Fruit fly (Drosophila melanogaster) whole organism, embryonic: ENCODE measurements around the gene CG5056.

Source experiments
- Asciz ChIP-seq: fragments of 200-800 bp; sonication (Bioruptor generic); optimal IDR thresholded peaks from 2 replicates; lab custom pipeline; 2017; ENCODE audit warnings: missing biosample characterization, mild to moderate bottlenecking, missing genetic modification characterization, missing genetic modification reagents
- Atf-2 ChIP-seq: fragments of 200-800 bp; sonication (Bioruptor generic); optimal IDR thresholded peaks from 2 replicates; lab custom pipeline; 2016; ENCODE audit warnings: missing biosample characterization, missing genetic modification characterization
- Atf6 ChIP-seq: fragments of 200-800 bp; sonication (Bioruptor generic); IDR thresholded peaks from 2 replicates; pipeline ENCODE4 v1.3.6; 2022; ENCODE audit warnings: missing biosample characterization, missing genetic modification characterization
- B-H1 ChIP-seq: fragments of 200-800 bp; sonication (Bioruptor generic); IDR thresholded peaks from 3 replicates; pipeline ENCODE4 v1.3.6; 2022; ENCODE audit warnings: missing biosample characterization, missing genetic modification characterization
- CG10147 ChIP-seq: fragments of 200-800 bp; sonication (Bioruptor generic); optimal IDR thresholded peaks from 2 replicates; lab custom pipeline; 2019; ENCODE audit warnings: missing biosample characterization, mild to moderate bottlenecking, missing genetic modification characterization, moderate library complexity
- CG10654 ChIP-seq: fragments of 200-800 bp; sonication (Bioruptor generic); optimal IDR thresholded peaks from 2 replicates; lab custom pipeline; 2016; ENCODE audit warnings: missing biosample characterization, missing genetic modification characterization
- CG10979 ChIP-seq: fragments of 200-800 bp; sonication (Bioruptor generic); optimal IDR thresholded peaks from 2 replicates; lab custom pipeline; 2018; ENCODE audit warnings: missing biosample characterization, mild to moderate bottlenecking, missing genetic modification characterization, moderate library complexity
- CG11723 ChIP-seq: fragments of 200-800 bp; sonication (Bioruptor generic); optimal IDR thresholded peaks from 2 replicates; lab custom pipeline; 2017; ENCODE audit warnings: missing biosample characterization, mild to moderate bottlenecking, missing genetic modification characterization
- CG12071 ChIP-seq: fragments of 200-800 bp; sonication (Bioruptor generic); optimal IDR thresholded peaks from 3 replicates; lab custom pipeline; 2018; ENCODE audit warnings: missing biosample characterization, mild to moderate bottlenecking, missing genetic modification characterization
- CG12659 ChIP-seq: fragments of 200-800 bp; sonication (Bioruptor generic); optimal IDR thresholded peaks from 3 replicates; lab custom pipeline; 2017; ENCODE audit warnings: mild to moderate bottlenecking, missing biosample characterization, missing genetic modification reagents, missing genetic modification characterization
- CG13123 ChIP-seq: fragments of 200-800 bp; sonication (Bioruptor generic); optimal IDR thresholded peaks from 2 replicates; lab custom pipeline; 2016; ENCODE audit warnings: missing biosample characterization, missing genetic modification characterization
- CG13894 ChIP-seq: fragments of 200-800 bp; sonication (Bioruptor generic); optimal IDR thresholded peaks from 3 replicates; lab custom pipeline; 2018; ENCODE audit warnings: missing biosample characterization, mild to moderate bottlenecking, missing genetic modification characterization, moderate library complexity
- CG14667 ChIP-seq: fragments of 200-800 bp; sonication (Bioruptor generic); IDR thresholded peaks from 2 replicates; pipeline ENCODE4 v1.3.6; 2022; ENCODE audit warnings: missing biosample characterization, missing genetic modification characterization
- CG16813 ChIP-seq: fragments of 200-800 bp; sonication (Bioruptor generic); IDR thresholded peaks from 3 replicates; pipeline ENCODE4 v1.3.6; 2022; ENCODE audit warnings: missing biosample characterization, missing genetic modification characterization; ENCODE audit not compliant: partially characterized antibody
- CG16863 ChIP-seq: fragments of 200-800 bp; sonication (Bioruptor generic); optimal IDR thresholded peaks from 3 replicates; lab custom pipeline; 2016; ENCODE audit warnings: missing biosample characterization, missing genetic modification characterization
- CG2116 ChIP-seq: fragments of 200-800 bp; sonication (Bioruptor generic); optimal IDR thresholded peaks from 3 replicates; lab custom pipeline; 2018; ENCODE audit warnings: missing biosample characterization, mild to moderate bottlenecking, missing genetic modification characterization
- CG2202 ChIP-seq: fragments of 200-800 bp; sonication (Bioruptor generic); optimal IDR thresholded peaks from 2 replicates; lab custom pipeline; 2018; ENCODE audit warnings: missing biosample characterization, mild to moderate bottlenecking, missing genetic modification characterization
- CG2678 ChIP-seq: fragments of 200-800 bp; sonication (Bioruptor generic); optimal IDR thresholded peaks from 3 replicates; lab custom pipeline; 2019; ENCODE audit warnings: missing biosample characterization, mild to moderate bottlenecking, missing genetic modification characterization, moderate library complexity
- CG32767 ChIP-seq: fragments of 200-800 bp; sonication (Bioruptor generic); IDR thresholded peaks from 2 replicates; pipeline ENCODE4 v1.3.6; 2022; ENCODE audit warnings: missing biosample characterization, missing genetic modification characterization
- CG4424 ChIP-seq: fragments of 200-800 bp; sonication (Bioruptor generic); optimal IDR thresholded peaks from 3 replicates; lab custom pipeline; 2016; ENCODE audit warnings: missing biosample characterization, missing genetic modification characterization
- CG6854 ChIP-seq: fragments of 200-800 bp; sonication (Bioruptor generic); optimal IDR thresholded peaks from 3 replicates; lab custom pipeline; 2017; ENCODE audit warnings: missing biosample characterization, mild to moderate bottlenecking, missing genetic modification characterization
- CG7745 ChIP-seq: fragments of 200-800 bp; sonication (Bioruptor generic); optimal IDR thresholded peaks from 2 replicates; lab custom pipeline; 2018; ENCODE audit warnings: missing biosample characterization, mild to moderate bottlenecking, missing genetic modification characterization, moderate library complexity
- CG7963 ChIP-seq: fragments of 200-800 bp; sonication (Bioruptor generic); IDR thresholded peaks from 3 replicates; pipeline ENCODE4 v1.3.6; 2022; ENCODE audit warnings: missing biosample characterization, missing genetic modification characterization; ENCODE audit not compliant: partially characterized antibody
- CG9215 ChIP-seq: fragments of 200-800 bp; sonication (Bioruptor generic); IDR thresholded peaks from 2 replicates; pipeline ENCODE4 v1.3.6; 2022; ENCODE audit warnings: missing biosample characterization, missing genetic modification characterization
- CoRest ChIP-seq: fragments of 200-800 bp; sonication (Bioruptor generic); optimal IDR thresholded peaks from 3 replicates; lab custom pipeline; 2018; ENCODE audit warnings: missing biosample characterization, mild to moderate bottlenecking, missing genetic modification characterization, moderate library complexity
- E2f1 ChIP-seq: fragments of 200-800 bp; sonication (Bioruptor generic); IDR thresholded peaks from 2 replicates; pipeline ENCODE4 v1.3.6; 2022; ENCODE audit warnings: missing biosample characterization, missing genetic modification characterization
- ERR ChIP-seq: fragments of 200-800 bp; sonication (Bioruptor generic); optimal IDR thresholded peaks from 2 replicates; lab custom pipeline; 2016; ENCODE audit warnings: missing biosample characterization, missing genetic modification characterization
- Hr3 ChIP-seq: fragments of 200-800 bp; sonication (Bioruptor generic); optimal IDR thresholded peaks from 3 replicates; lab custom pipeline; 2016; ENCODE audit warnings: missing biosample characterization, missing genetic modification characterization
- Mrtf ChIP-seq: fragments of 200-800 bp; sonication (Bioruptor generic); IDR thresholded peaks from 3 replicates; pipeline ENCODE4 v1.3.6; 2022; ENCODE audit warnings: missing biosample characterization, missing genetic modification characterization
- Six4 ChIP-seq: fragments of 200-800 bp; sonication (Bioruptor generic); optimal IDR thresholded peaks from 2 replicates; lab custom pipeline; 2016; ENCODE audit warnings: missing biosample characterization, missing genetic modification characterization
- Ssrp ChIP-seq: fragments of 200-800 bp; sonication (Bioruptor generic); optimal IDR thresholded peaks from 2 replicates; lab custom pipeline; 2018; ENCODE audit warnings: missing biosample characterization, mild to moderate bottlenecking, missing genetic modification characterization, moderate library complexity
- Taf1 ChIP-seq: fragments of 200-800 bp; sonication (Bioruptor generic); IDR thresholded peaks from 2 replicates; pipeline ENCODE4 v1.3.6; 2022; ENCODE audit warnings: missing biosample characterization, missing genetic modification characterization
- Xrp1 ChIP-seq: fragments of 200-800 bp; sonication (Bioruptor generic); IDR thresholded peaks from 2 replicates; pipeline ENCODE4 v1.3.6; 2022; ENCODE audit warnings: missing biosample characterization, missing genetic modification characterization
- az2 ChIP-seq: fragments of 200-800 bp; sonication (Bioruptor generic); optimal IDR thresholded peaks from 3 replicates; lab custom pipeline; 2016; ENCODE audit warnings: missing biosample characterization, missing genetic modification characterization
- bab2 ChIP-seq: fragments of 200-800 bp; sonication (Bioruptor generic); optimal IDR thresholded peaks from 2 replicates; lab custom pipeline; 2016; ENCODE audit warnings: missing biosample characterization, missing genetic modification characterization
- dmrt99B ChIP-seq: fragments of 200-800 bp; sonication (Bioruptor generic); optimal IDR thresholded peaks from 2 replicates; lab custom pipeline; 2018; ENCODE audit warnings: missing biosample characterization, mild to moderate bottlenecking, missing genetic modification characterization, moderate library complexity
- gem ChIP-seq: fragments of 200-800 bp; sonication (Bioruptor generic); optimal IDR thresholded peaks from 2 replicates; lab custom pipeline; 2019; ENCODE audit warnings: missing biosample characterization, mild to moderate bottlenecking, missing genetic modification characterization, moderate library complexity
- insv ChIP-seq, 2 experiments: fragments of 200-800 bp; sonication (Bioruptor generic); optimal IDR thresholded peaks; 3 replicates each; lab custom pipeline; 2016 to 2018; ENCODE audit warnings: missing biosample characterization in 2 of 2, missing genetic modification characterization in 2 of 2
- knrl ChIP-seq: fragments of 200-800 bp; sonication (Bioruptor generic); IDR thresholded peaks from 3 replicates; pipeline ENCODE4 v1.3.6; 2022; ENCODE audit warnings: missing biosample characterization, missing genetic modification characterization; ENCODE audit not compliant: partially characterized antibody
- mirr ChIP-seq: fragments of 200-800 bp; sonication (Bioruptor generic); optimal IDR thresholded peaks from 3 replicates; lab custom pipeline; 2018; ENCODE audit warnings: missing biosample characterization, mild to moderate bottlenecking, missing genetic modification characterization
- nmo ChIP-seq: fragments of 200-800 bp; sonication (Bioruptor generic); optimal IDR thresholded peaks from 2 replicates; lab custom pipeline; 2018; ENCODE audit warnings: missing biosample characterization, mild to moderate bottlenecking, missing genetic modification characterization, moderate library complexity
- nom ChIP-seq: fragments of 200-800 bp; sonication (Bioruptor generic); optimal IDR thresholded peaks from 2 replicates; lab custom pipeline; 2017; ENCODE audit warnings: missing biosample characterization, missing genetic modification characterization, mild to moderate bottlenecking, moderate library complexity, missing genetic modification reagents
- org-1 ChIP-seq: fragments of 200-800 bp; sonication (Bioruptor generic); optimal IDR thresholded peaks from 2 replicates; lab custom pipeline; 2017; ENCODE audit warnings: missing biosample characterization, missing genetic modification characterization
- pho ChIP-seq: fragments of 200-800 bp; sonication (Bioruptor generic); optimal IDR thresholded peaks from 2 replicates; lab custom pipeline; 2016; ENCODE audit warnings: missing biosample characterization, missing genetic modification characterization
- repo ChIP-seq: fragments of 200-800 bp; sonication (Bioruptor generic); optimal IDR thresholded peaks from 2 replicates; lab custom pipeline; 2016; ENCODE audit warnings: missing biosample characterization, missing genetic modification characterization
- sna ChIP-seq: fragments of 200-800 bp; sonication (Bioruptor generic); IDR thresholded peaks from 2 replicates; pipeline ENCODE4 v1.3.6; 2022; ENCODE audit warnings: missing biosample characterization, missing genetic modification characterization; ENCODE audit not compliant: partially characterized antibody
- wor ChIP-seq: fragments of 200-800 bp; sonication (Bioruptor generic); IDR thresholded peaks from 2 replicates; pipeline ENCODE4 v1.3.6; 2022; ENCODE audit warnings: missing biosample characterization, missing genetic modification characterization
- yki ChIP-seq: fragments of >200 bp; optimal IDR thresholded peaks from 3 replicates; lab custom pipeline; 2018

The CG5056 gene

dm6 chr2L:10413251-10414127, 47.0 kb downstream of the CG5056 start, which contains the start of the genes CG5355 and Klp31E (continued):
- 0 out of 3 replicates have a peak, but pooled peaks have one; percentile 45 for TF ChIP-seq B-H1 (GFP tag; lab: Robert Waterston, UW)
- no peak for TF ChIP-seq yki (lab: Kevin White, UChicago)
- TF ChIP-seq CG4424 = peak; percentile 73
- peak; percentile 86 for TF ChIP-seq gem (tag; lab: Kevin White, UChicago)
- TF ChIP-seq dmrt99B (tag; lab: Kevin White, UChicago) = no peak
- TF ChIP-seq CG13894 (tag; lab: Kevin White, UChicago) = no peak
- TF ChIP-seq Atf6 (GFP tag; lab: Robert Waterston, UW) = peak; percentile 62
- peak; percentile 81 for TF ChIP-seq CG2116
- peak; percentile 9 for TF ChIP-seq nom (GFP tag; lab: Kevin White, UChicago)
- TF ChIP-seq insv (GFP tag; optimal IDR thresholded peaks at IDR 0.05; lab: Kevin White, UChicago) = peak in 1 of 2 experiments; percentile 26
- TF ChIP-seq wor (GFP tag; lab: Robert Waterston, UW) = 0 out of 2 replicates have a peak, but pooled peaks have one; percentile 17
- peak; percentile 61 for TF ChIP-seq Six4
- peak; percentile 45 for TF ChIP-seq Atf-2
- TF ChIP-seq CG7745 = no peak
- peak; percentile 71 for TF ChIP-seq Hr3 (GFP tag; lab: Kevin White, UChicago)
- peak; percentile 61 for TF ChIP-seq CG10654
- TF ChIP-seq sna (GFP tag; lab: Robert Waterston, UW) = peak; percentile 75
- TF ChIP-seq CG7963 (GFP tag; lab: Robert Waterston, UW) = peak; percentile 49; the same call in 1 of the 3 replicates
- no peak for TF ChIP-seq mirr (GFP tag; lab: Kevin White, UChicago)
- peak; percentile 83 for TF ChIP-seq CG12659 (GFP tag; lab: Kevin White, UChicago)
- no peak; the same call in 2 of the 3 replicates for TF ChIP-seq Mrtf (GFP tag; lab: Robert Waterston, UW)
- TF ChIP-seq Xrp1 (GFP tag; lab: Robert Waterston, UW) = peak; percentile 56; the same call in 1 of the 2 replicates
- no peak for TF ChIP-seq CG2678 (tag; lab: Kevin White, UChicago)
- TF ChIP-seq CG6854 (GFP tag; lab: Kevin White, UChicago) = no peak
- TF ChIP-seq E2f1 (GFP tag; lab: Robert Waterston, UW) = no peak
- TF ChIP-seq bab2 = peak; percentile 56
- peak; percentile 89 for TF ChIP-seq CoRest (tag; lab: Kevin White, UChicago)
- TF ChIP-seq Asciz (GFP tag; lab: Kevin White, UChicago) = peak; percentile 64
- TF ChIP-seq az2 (GFP tag; lab: Kevin White, UChicago) = peak; percentile 69
- peak; percentile 12 for TF ChIP-seq CG2202
- TF ChIP-seq CG16813 (GFP tag; lab: Robert Waterston, UW) = peak; percentile 68
- peak; percentile 43; the same call in 1 of the 2 replicates for TF ChIP-seq CG14667 (GFP tag; lab: Robert Waterston, UW)
- peak; percentile 22 for TF ChIP-seq pho (GFP tag; lab: Kevin White, UChicago)
- peak; percentile 67; the same call in 2 of the 3 replicates for TF ChIP-seq knrl (GFP tag; lab: Robert Waterston, UW)
- TF ChIP-seq CG10147 (GFP tag; lab: Kevin White, UChicago) = peak; percentile 63
- peak; percentile 2 for TF ChIP-seq CG13123 (GFP tag; lab: Kevin White, UChicago)
- TF ChIP-seq org-1 = no peak
- no peak for TF ChIP-seq CG9215 (GFP tag; lab: Robert Waterston, UW)
- TF ChIP-seq ERR (GFP tag; lab: Kevin White, UChicago) = no peak
- peak; percentile 49 for TF ChIP-seq CG11723 (GFP tag; lab: Kevin White, UChicago)
- TF ChIP-seq repo (GFP tag; lab: Kevin White, UChicago) = no peak
- peak; percentile 72 for TF ChIP-seq CG10979 (tag; lab: Kevin White, UChicago)
- no peak for TF ChIP-seq Taf1 (GFP tag; lab: Robert Waterston, UW)
- TF ChIP-seq CG16863 = peak; percentile 52
- no peak for TF ChIP-seq CG12071
- TF ChIP-seq nmo (GFP tag; lab: Kevin White, UChicago) = peak; percentile 87
- 0 out of 2 replicates have a peak, but pooled peaks have one; percentile 25 for TF ChIP-seq CG32767 (GFP tag; lab: Robert Waterston, UW)
- peak; percentile 77 for TF ChIP-seq Ssrp (tag; lab: Kevin White, UChicago)
